Worm (Caenorhabditis elegans): ENCODE measurements around the gene nhr-132.

The nhr-132 gene

DNA sequence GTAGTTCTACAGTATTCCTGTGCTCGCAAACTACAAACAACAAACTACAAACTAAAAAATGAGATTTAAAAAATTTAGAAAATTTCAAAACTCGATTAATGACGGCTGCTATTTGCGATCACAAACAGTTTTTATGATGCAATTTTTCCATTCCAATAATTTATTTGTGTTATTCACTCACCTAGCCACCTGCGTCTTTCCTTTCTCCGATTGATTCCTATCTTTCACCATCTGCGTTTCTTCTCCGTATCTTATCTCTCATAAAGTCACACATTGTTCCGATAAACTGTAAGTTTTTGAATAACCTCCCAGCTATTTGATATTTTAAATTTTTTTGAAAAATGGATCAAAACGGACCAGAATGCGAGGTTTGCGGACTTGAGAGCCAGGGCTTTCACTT, at the start of gene nhr-132:
nhr-132 (plus strand) TSS at position 271 of the 400 bp plus-strand sequence.
- TF ChIP-seq med-1 (GFP tag; optimal IDR thresholded peaks at IDR 0.05; ENCODE audit: insufficient read depth) (no peak), ztf-29 (GFP tag; IDR thresholded peaks at IDR 0.05) (no peak), cog-1 (tag; optimal IDR thresholded peaks at IDR 0.05) (no peak), flt-1 (GFP tag; IDR thresholded peaks at IDR 0.05) (no peak), tab-1 (GFP tag; IDR thresholded peaks at IDR 0.05) (no peak), ref-1 (GFP tag; conservative IDR thresholded peaks at IDR 0.05) (no peak), ztf-23 (GFP tag; IDR thresholded peaks at IDR 0.05) (no peak), T22C8.4 (GFP tag; IDR thresholded peaks at IDR 0.05) (no peak), klf-2 (GFP tag; conservative IDR thresholded peaks at IDR 0.05) (no peak)

DNA sequence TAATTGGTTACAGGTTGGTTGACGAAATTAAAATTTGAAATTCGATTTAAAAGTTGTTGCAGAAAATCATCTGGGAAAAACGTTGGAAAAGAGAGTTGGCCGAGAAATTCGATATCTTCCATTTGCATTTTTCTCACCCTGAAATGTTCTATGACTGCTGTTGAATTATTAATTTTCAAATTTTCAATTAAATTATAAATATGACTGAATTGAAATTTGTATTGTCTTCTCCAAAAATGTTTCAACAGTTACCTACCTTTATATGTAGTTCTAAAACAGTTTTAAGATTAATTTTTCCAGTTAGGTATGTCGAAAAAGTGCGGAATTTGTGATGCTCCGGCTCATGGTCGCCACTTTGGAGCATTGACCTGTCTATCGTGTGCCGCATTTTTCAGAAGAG, 47.6 kb upstream of the nhr-132 start, which contains the start of gene nhr-211:
nhr-211 (plus strand) TSS at position 301 of the 400 bp plus-strand sequence.
- TF ChIP-seq klf-2 (GFP tag; conservative IDR thresholded peaks at IDR 0.05): no peak
- no peak for TF ChIP-seq cog-1 (tag; optimal IDR thresholded peaks at IDR 0.05)
- TF ChIP-seq ztf-23 (GFP tag; IDR thresholded peaks at IDR 0.05): no peak
- no peak for TF ChIP-seq tab-1 (GFP tag; IDR thresholded peaks at IDR 0.05)
- no peak for TF ChIP-seq ref-1 (GFP tag; conservative IDR thresholded peaks at IDR 0.05)
- no peak for TF ChIP-seq ztf-29 (GFP tag; IDR thresholded peaks at IDR 0.05)
- no peak for TF ChIP-seq T22C8.4 (GFP tag; IDR thresholded peaks at IDR 0.05)
- TF ChIP-seq flt-1 (GFP tag; IDR thresholded peaks at IDR 0.05): no peak
- TF ChIP-seq med-1 (GFP tag; optimal IDR thresholded peaks at IDR 0.05; ENCODE audit: insufficient read depth): no peak

ce11 chrV:487980-488379, 46.3 kb upstream of the nhr-132 start:
- TF ChIP-seq flt-1 (GFP tag; IDR thresholded peaks at IDR 0.05): no peak
- no peak for TF ChIP-seq ztf-29 (GFP tag; IDR thresholded peaks at IDR 0.05)
- TF ChIP-seq klf-2 (GFP tag; conservative IDR thresholded peaks at IDR 0.05): no peak
- no peak for TF ChIP-seq T22C8.4 (GFP tag; IDR thresholded peaks at IDR 0.05)
- TF ChIP-seq ztf-23 (GFP tag; IDR thresholded peaks at IDR 0.05): no peak
- no peak for TF ChIP-seq cog-1 (tag; optimal IDR thresholded peaks at IDR 0.05)
- no peak for TF ChIP-seq ref-1 (GFP tag; conservative IDR thresholded peaks at IDR 0.05)
- TF ChIP-seq med-1 (GFP tag; optimal IDR thresholded peaks at IDR 0.05; ENCODE audit: insufficient read depth): no peak
- no peak for TF ChIP-seq tab-1 (GFP tag; IDR thresholded peaks at IDR 0.05)

DNA sequence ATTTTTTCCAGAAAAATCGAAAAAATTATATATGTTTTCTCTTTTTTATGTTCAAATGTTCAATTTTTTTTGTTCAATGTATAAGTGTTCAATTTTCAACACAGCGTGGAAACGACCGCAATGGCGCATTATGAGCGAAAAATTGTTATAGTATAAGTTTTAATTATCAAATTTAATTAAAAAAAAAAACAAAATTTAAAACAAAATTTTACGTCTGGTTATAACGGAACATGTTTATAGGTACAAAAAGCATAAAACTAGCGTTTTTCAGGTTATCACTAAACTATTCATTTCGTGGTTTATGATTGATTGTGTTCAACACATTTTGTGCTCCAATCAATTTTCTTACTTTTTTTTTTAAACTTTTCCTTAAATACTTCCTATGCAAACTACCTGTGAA, 44.9 kb upstream of the nhr-132 start, which contains the start of gene nhr-106:
nhr-106 (plus strand) TSS at position 301 of the 400 bp plus-strand sequence.
- no peak for TF ChIP-seq med-1 (GFP tag; optimal IDR thresholded peaks at IDR 0.05; ENCODE audit: insufficient read depth)
- TF ChIP-seq ztf-29 (GFP tag; IDR thresholded peaks at IDR 0.05): no peak
- TF ChIP-seq ztf-23 (GFP tag; IDR thresholded peaks at IDR 0.05): no peak

DNA sequence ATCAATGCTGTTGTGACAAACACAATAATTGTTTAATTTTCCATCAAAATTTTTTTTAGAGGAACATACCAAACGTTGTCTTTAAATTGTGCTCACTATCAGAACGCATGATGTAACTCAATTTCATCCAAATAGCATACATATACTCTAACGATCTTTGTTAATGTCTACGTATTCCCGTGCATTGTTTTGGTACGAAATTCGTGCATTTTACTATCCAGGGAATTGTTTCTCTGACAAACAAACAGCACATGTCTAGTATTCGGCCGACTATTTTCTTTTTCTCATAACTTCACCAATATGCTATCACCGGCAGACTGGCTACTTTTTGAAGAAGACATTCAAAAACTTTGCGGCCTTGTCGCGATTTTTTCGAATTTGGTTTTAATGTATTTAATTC, 42.8 kb upstream of the nhr-132 start, which contains the start of gene str-196:
str-196 (plus strand) TSS at position 301 of the 400 bp plus-strand sequence.
- TF ChIP-seq tab-1 (GFP tag; IDR thresholded peaks at IDR 0.05) (no peak), cog-1 (tag; optimal IDR thresholded peaks at IDR 0.05) (no peak), med-1 (GFP tag; optimal IDR thresholded peaks at IDR 0.05; ENCODE audit: insufficient read depth) (no peak), ref-1 (GFP tag; conservative IDR thresholded peaks at IDR 0.05) (no peak), ztf-23 (GFP tag; IDR thresholded peaks at IDR 0.05) (no peak)

DNA sequence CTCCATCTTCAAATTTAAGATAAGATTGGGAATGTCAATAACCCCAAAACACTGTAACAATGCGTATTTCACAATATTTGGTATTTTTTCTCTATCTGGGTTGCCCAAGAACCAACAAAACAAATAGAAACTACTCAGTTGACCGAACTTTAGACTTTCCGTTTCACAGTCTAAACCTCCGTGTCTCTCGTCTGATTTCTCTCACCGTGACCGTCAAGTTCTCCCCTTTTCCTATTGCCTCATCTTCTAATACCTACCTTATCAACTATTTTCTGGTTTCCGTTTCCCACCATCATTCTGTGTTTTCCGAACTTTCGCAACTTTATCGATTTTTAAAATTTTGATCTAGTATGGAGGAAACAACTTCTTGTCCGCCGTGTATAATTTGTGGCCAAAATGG, 40.0 kb upstream of the nhr-132 start, which contains the start of gene nhr-131:
nhr-131 (plus strand) TSS at position 87 of the 400 bp plus-strand sequence.
- TF ChIP-seq T22C8.4 (GFP tag; IDR thresholded peaks at IDR 0.05) (0 out of 2 replicates have a peak, but pooled peaks have one; percentile 29), klf-2 (GFP tag; conservative IDR thresholded peaks at IDR 0.05) (no peak), ztf-29 (GFP tag; IDR thresholded peaks at IDR 0.05) (no peak)

ce11 chrV:497399-497798, 36.8 kb upstream of the nhr-132 start, which contains the start of gene T01G6.1:
Gene T01G6.1 (plus strand): TSS chrV:497699.
- TF ChIP-seq ztf-23 (GFP tag; IDR thresholded peaks at IDR 0.05) (no peak), med-1 (GFP tag; optimal IDR thresholded peaks at IDR 0.05; ENCODE audit: insufficient read depth) (no peak), T22C8.4 (GFP tag; IDR thresholded peaks at IDR 0.05) (no peak), tab-1 (GFP tag; IDR thresholded peaks at IDR 0.05) (no peak), klf-2 (GFP tag; conservative IDR thresholded peaks at IDR 0.05) (no peak), cog-1 (tag; optimal IDR thresholded peaks at IDR 0.05) (no peak)

DNA sequence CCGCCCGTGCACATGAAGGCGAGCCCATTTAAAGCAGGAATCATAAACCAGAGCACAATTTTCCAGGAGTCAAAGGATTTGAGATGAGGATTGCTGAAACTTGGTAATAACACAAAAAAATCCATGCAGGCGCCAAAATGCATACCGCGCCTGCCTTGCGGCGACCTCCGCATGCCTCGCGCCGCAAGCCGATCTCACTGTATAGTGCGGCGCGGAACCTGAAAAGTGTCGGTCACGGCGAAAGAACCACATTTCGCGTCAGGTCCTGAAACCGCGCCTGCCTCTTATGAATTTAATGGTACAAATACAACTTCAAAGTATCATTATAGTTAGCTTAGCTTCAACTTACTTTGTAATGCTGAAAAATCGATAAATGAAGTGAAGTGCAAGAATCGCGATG, 33.7 kb upstream of the nhr-132 start:
- TF ChIP-seq flt-1 (GFP tag; IDR thresholded peaks at IDR 0.05) (no peak), ztf-29 (GFP tag; IDR thresholded peaks at IDR 0.05) (no peak), cog-1 (tag; optimal IDR thresholded peaks at IDR 0.05) (no peak), T22C8.4 (GFP tag; IDR thresholded peaks at IDR 0.05) (no peak)

DNA sequence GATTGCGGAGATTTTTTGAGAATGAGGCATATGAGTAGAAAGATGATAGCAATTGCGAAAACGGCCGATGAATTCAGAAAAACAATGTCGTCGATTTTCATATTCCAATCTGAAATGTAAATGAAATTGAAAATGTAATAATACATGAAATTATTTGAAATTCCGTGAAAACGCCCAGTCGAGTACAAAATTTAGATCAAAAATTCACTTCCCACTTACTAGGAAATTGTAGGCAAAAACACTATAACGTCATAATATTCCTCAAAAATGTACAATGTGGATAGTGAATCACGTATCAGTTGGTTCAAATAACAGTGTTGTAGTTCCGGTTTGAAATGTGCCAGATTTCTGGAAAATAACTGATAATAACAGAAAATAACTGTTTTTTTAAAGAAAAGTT, 33.0 kb upstream of the nhr-132 start, which contains the start of gene str-256:
str-256 (minus strand) TSS at position 101 of the 400 bp plus-strand sequence.
- TF ChIP-seq flt-1 (GFP tag; IDR thresholded peaks at IDR 0.05) (no peak), ztf-23 (GFP tag; IDR thresholded peaks at IDR 0.05) (no peak), ztf-29 (GFP tag; IDR thresholded peaks at IDR 0.05) (no peak), med-1 (GFP tag; optimal IDR thresholded peaks at IDR 0.05; ENCODE audit: insufficient read depth) (no peak), klf-2 (GFP tag; conservative IDR thresholded peaks at IDR 0.05) (no peak), T22C8.4 (GFP tag; IDR thresholded peaks at IDR 0.05) (no peak), cog-1 (tag; optimal IDR thresholded peaks at IDR 0.05) (no peak), tab-1 (GFP tag; IDR thresholded peaks at IDR 0.05) (no peak), ref-1 (GFP tag; conservative IDR thresholded peaks at IDR 0.05) (no peak)

DNA sequence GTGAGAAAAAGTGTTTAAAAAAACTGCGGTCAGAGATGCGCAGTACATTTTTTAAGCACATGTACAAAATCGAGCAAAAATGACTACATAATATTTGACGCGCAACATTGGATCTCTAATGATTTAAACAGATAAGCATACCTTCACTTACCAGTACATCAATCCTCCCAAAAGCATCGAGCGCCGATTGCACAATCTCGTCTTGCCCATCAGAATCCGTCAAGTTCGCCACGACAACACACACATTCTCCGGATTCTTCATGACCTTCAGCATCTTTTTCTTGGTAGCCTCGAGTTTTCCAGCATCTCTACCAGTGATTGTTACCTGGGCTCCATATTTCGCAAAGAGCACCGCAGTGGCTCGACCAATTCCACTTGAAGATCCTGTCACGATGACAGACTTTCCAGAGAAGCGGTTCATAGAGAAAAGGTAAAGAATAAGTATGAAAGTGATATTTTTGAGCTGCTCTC, 31.4 kb upstream of the nhr-132 start, which contains the start of gene T01G6.10:
T01G6.10 (minus strand) TSS at position 421 of the 471 bp plus-strand sequence.
- TF ChIP-seq tab-1 (GFP tag; IDR thresholded peaks at IDR 0.05) (no peak), klf-2 (GFP tag; conservative IDR thresholded peaks at IDR 0.05) (no peak), cog-1 (tag; optimal IDR thresholded peaks at IDR 0.05) (no peak), ref-1 (GFP tag; conservative IDR thresholded peaks at IDR 0.05) (no peak), flt-1 (GFP tag; IDR thresholded peaks at IDR 0.05) (no peak), ztf-23 (GFP tag; IDR thresholded peaks at IDR 0.05) (no peak), ztf-29 (GFP tag; IDR thresholded peaks at IDR 0.05) (no peak), T22C8.4 (GFP tag; IDR thresholded peaks at IDR 0.05) (no peak)
